Worm (Caenorhabditis elegans) whole organism, late embryonic: ENCODE data around the gene nep-23.
A peak's percentile ranks its signal among the peaks of the same experiment; 100 is the strongest.

Source experiments
- T23F11.4 ChIP-seq: fragments of 200-800 bp; sonication (Bioruptor generic); optimal IDR thresholded peaks from 2 replicates; lab custom pipeline; 2018; ENCODE audit warnings: mild to moderate bottlenecking, missing genetic modification characterization, missing compliant biosample characterization
- Y22D7AL.16 ChIP-seq: sonication (generic microtip); optimal IDR thresholded peaks from 2 replicates; lab custom pipeline; 2016; ENCODE audit warnings: missing genetic modification characterization, missing compliant biosample characterization
- ama-1 ChIP-seq: fragments of 150-350 bp; optimal IDR thresholded peaks from 2 replicates; lab custom pipeline; 2014
- ceh-34 ChIP-seq: sonication (generic microtip); optimal IDR thresholded peaks from 2 replicates; lab custom pipeline; 2016; ENCODE audit warnings: mild to moderate bottlenecking, missing genetic modification characterization, missing compliant biosample characterization
- fkh-10 ChIP-seq: fragments of 150-350 bp; optimal IDR thresholded peaks from 2 replicates; lab custom pipeline; 2014; ENCODE audit warnings: missing biosample characterization, missing genetic modification reagents, missing genetic modification characterization
- fkh-6 ChIP-seq: sonication (generic microtip); optimal IDR thresholded peaks from 2 replicates; lab custom pipeline; 2016; ENCODE audit warnings: missing genetic modification characterization, missing compliant biosample characterization
- mec-3 ChIP-seq: sonication (generic microtip); optimal IDR thresholded peaks from 2 replicates; lab custom pipeline; 2016; ENCODE audit warnings: borderline replicate concordance, missing genetic modification characterization, missing compliant biosample characterization
- nfya-1 ChIP-seq: sonication (generic microtip); optimal IDR thresholded peaks from 2 replicates; lab custom pipeline; 2017; ENCODE audit warnings: missing genetic modification characterization, mild to moderate bottlenecking, missing compliant biosample characterization, antibody characterized with exemption, moderate library complexity
- unc-3 ChIP-seq, 2 experiments: fragments of 200-800 bp in 1 of 2; sonication (Bioruptor generic) in 1 of 2; sonication (generic microtip) in 1 of 2; conservative IDR thresholded peaks in 1 of 2; optimal IDR thresholded peaks in 1 of 2; 2 replicates each; pipeline versions ENCODE4 v1.3.6 to Lab custom; 2016 to 2022; ENCODE audit warnings: missing compliant biosample characterization in 2 of 2, missing genetic modification characterization in 2 of 2, missing genetic modification reagents in 1 of 2

ce11 chrIV:16946746-16947145 lies 26.6 kb downstream of the nep-23 start, which contains the start of the genes Y116A8C.9 and arf-6:
- TF ChIP-seq fkh-10 (GFP tag; lab: Kevin White, UChicago) = no peak
- no peak for TF ChIP-seq fkh-6 (tag; lab: Kevin White, UChicago)
- no peak for TF ChIP-seq mec-3
- TF ChIP-seq ceh-34 (tag; lab: Kevin White, UChicago) = peak; percentile 59
- TF ChIP-seq unc-3 (GFP tag; conservative IDR thresholded peaks at IDR 0.05; lab: Robert Waterston, UW) = no peak
- peak; percentile 53 for TF ChIP-seq unc-3 (tag; optimal IDR thresholded peaks at IDR 0.05; lab: Kevin White, UChicago)
- peak; percentile 55 for TF ChIP-seq nfya-1 (tag; lab: Kevin White, UChicago)
- peak; percentile 45 for TF ChIP-seq Y22D7AL.16 (tag; lab: Kevin White, UChicago)
- TF ChIP-seq T23F11.4 (GFP tag; lab: Kevin White, UChicago) = peak; percentile 54
- no peak for TF ChIP-seq ama-1
